Worm (Caenorhabditis elegans): ENCODE data around the gene Y51H7BR.4.

Gene Y51H7BR.4

DNA sequence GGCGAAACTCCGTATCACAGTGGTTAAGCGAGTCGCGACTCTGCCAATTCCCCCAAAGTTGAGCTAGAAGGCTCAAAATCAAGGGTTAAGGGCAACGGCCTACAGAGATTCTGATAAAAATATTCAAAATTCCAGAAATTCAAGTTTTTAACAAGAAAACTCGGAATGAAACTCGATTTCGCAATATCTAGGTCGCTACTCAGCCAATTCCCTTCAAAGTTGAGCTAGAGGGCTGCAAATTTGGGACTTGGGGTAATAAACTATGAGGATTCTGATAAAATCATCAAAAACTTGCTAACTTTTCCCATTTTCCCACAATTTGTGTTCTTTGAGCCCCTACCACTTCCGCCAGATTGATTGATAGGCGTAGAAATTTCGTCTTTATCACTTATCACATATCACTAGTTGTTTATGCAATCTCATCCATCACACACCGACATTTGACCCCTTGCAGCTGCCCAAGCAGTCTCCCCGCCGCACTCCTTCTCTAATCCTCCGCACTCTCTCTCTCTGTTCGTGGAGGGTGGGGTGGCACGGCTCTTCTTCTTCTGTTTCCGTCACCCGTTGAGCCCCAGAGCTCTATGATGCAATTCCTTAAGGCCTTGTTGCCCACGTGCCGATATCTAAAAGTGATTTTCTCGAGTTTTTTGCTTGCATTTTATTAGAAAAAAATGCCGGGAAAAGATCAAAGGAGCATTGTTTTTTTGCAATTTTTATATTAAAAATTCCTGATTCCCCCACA lies 27.4 kb upstream of the Y51H7BR.4 start (continued):
- TF ChIP-seq nhr-77 (tag; optimal IDR thresholded peaks at IDR 0.05) (no peak), daf-16 (GFP tag; optimal IDR thresholded peaks at IDR 0.05) (peak in 1 of 2 experiments; percentile 36), daf-16 (tag; optimal IDR thresholded peaks at IDR 0.05) (no peak), nhr-28 (tag; optimal IDR thresholded peaks at IDR 0.05) (no peak), lin-1 (GFP tag; IDR thresholded peaks at IDR 0.05) (no peak), mes-2 (tag; optimal IDR thresholded peaks at IDR 0.05; ENCODE audit: poor library complexity, severe bottlenecking) (no peak), daf-8 (GFP tag; IDR thresholded peaks at IDR 0.05) (no peak), fkh-10 (GFP tag; optimal IDR thresholded peaks at IDR 0.05) (no peak), snpc-4 (tag; optimal IDR thresholded peaks at IDR 0.05) (no peak), spr-3 (GFP tag; optimal IDR thresholded peaks at IDR 0.05) (no peak), dmd-9 (GFP tag; IDR thresholded peaks at IDR 0.05) (no peak), ztf-11 (tag; optimal IDR thresholded peaks at IDR 0.05) (no peak), lin-39 (tag; optimal IDR thresholded peaks at IDR 0.05) (no peak), hlh-30 (tag; optimal IDR thresholded peaks at IDR 0.05; ENCODE audit: insufficient read depth) (peak; percentile 74), cey-2 (tag; optimal IDR thresholded peaks at IDR 0.05; ENCODE audit: borderline replicate concordance, insufficient read depth) (no peak), mdt-29 (GFP tag; IDR thresholded peaks at IDR 0.05) (no peak), nhr-76 (tag; optimal IDR thresholded peaks at IDR 0.05) (no peak), Y5F2A.4 (GFP tag; optimal IDR thresholded peaks at IDR 0.05) (no peak), unc-39 (tag; optimal IDR thresholded peaks at IDR 0.05) (no peak), saeg-2 (GFP tag; IDR thresholded peaks at IDR 0.05) (no peak), F10B5.3 (tag; optimal IDR thresholded peaks at IDR 0.05) (no peak), nhr-237 (tag; optimal IDR thresholded peaks at IDR 0.05) (no peak), skn-1 (tag; optimal IDR thresholded peaks at IDR 0.05) (no peak), dmd-8 (GFP tag; IDR thresholded peaks at IDR 0.05) (no peak), aly-2 (tag; optimal IDR thresholded peaks at IDR 0.05) (no peak), snpc-1.2 (GFP tag; IDR thresholded peaks at IDR 0.05) (no peak), D1046.2 (GFP tag; IDR thresholded peaks at IDR 0.05) (no peak), zag-1 (tag; optimal IDR thresholded peaks at IDR 0.05) (no peak), tag-97 (GFP tag; IDR thresholded peaks at IDR 0.05) (no peak), ama-1 (optimal IDR thresholded peaks at IDR 0.05) (no peak), lir-3 (tag; optimal IDR thresholded peaks at IDR 0.05) (no peak), ctbp-1 (GFP tag; IDR thresholded peaks at IDR 0.05) (no peak), lin-13 (GFP tag; optimal IDR thresholded peaks at IDR 0.05) (peak; percentile 2), pha-4 (GFP tag; IDR thresholded peaks at IDR 0.05) (no peak), pha-4 (tag; optimal IDR thresholded peaks at IDR 0.05) (no peak), pqm-1 (tag; optimal IDR thresholded peaks at IDR 0.05) (no peak), tra-1 (GFP tag; IDR thresholded peaks at IDR 0.05) (no peak), nhr-25 (tag; optimal IDR thresholded peaks at IDR 0.05; ENCODE audit: borderline replicate concordance, insufficient read depth) (no peak), ceh-62 (tag; optimal IDR thresholded peaks at IDR 0.05) (no peak), nhr-111 (GFP tag; optimal IDR thresholded peaks at IDR 0.05) (no peak), Y48G9A.11 (GFP tag; IDR thresholded peaks at IDR 0.05) (no peak), arid-1 (GFP tag; conservative IDR thresholded peaks at IDR 0.05) (no peak), set-16 (GFP tag; IDR thresholded peaks at IDR 0.05) (peak; percentile 78), hmg-1.1 (GFP tag; IDR thresholded peaks at IDR 0.05) (peak; percentile 72), Y105C5A.15 (GFP tag; IDR thresholded peaks at IDR 0.05) (no peak), mdl-1 (tag; optimal IDR thresholded peaks at IDR 0.05) (peak; percentile 55 to 82), ceh-32 (tag; optimal IDR thresholded peaks at IDR 0.05; ENCODE audit: poor library complexity) (no peak), lsy-2 (tag; optimal IDR thresholded peaks at IDR 0.05) (peak in 1 of 2 experiments; percentile 44), nhr-42 (GFP tag; IDR thresholded peaks at IDR 0.05) (0 out of 2 replicates have a peak, but pooled peaks have one; percentile 31), duxl-1 (tag; optimal IDR thresholded peaks at IDR 0.05; ENCODE audit: poor library complexity) (no peak), F44E2.7 (GFP tag; IDR thresholded peaks at IDR 0.05) (no peak)
